Worm (Caenorhabditis elegans) whole organism, L3 larva: Measurements from ENCODE around the gene F47B8.18.

ENCODE experiments used
- R02D3.7 ChIP-seq: fragments of 150-350 bp; optimal IDR thresholded peaks from 2 replicates; lab custom pipeline; 2014; ENCODE audit warnings: missing biosample characterization, missing genetic modification characterization
- ZK546.5 ChIP-seq: sonication (generic microtip); optimal IDR thresholded peaks from 2 replicates; lab custom pipeline; 2017; ENCODE audit warnings: missing biosample characterization, missing genetic modification characterization
- aly-2 ChIP-seq: fragments of 150-350 bp; optimal IDR thresholded peaks from 2 replicates; lab custom pipeline; 2014; ENCODE audit warnings: missing biosample characterization, missing genetic modification characterization
- ama-1 ChIP-seq: fragments of 150-350 bp; optimal IDR thresholded peaks from 2 replicates; lab custom pipeline; 2018
- ceh-28 ChIP-seq: fragments of 150-350 bp; optimal IDR thresholded peaks from 2 replicates; lab custom pipeline; 2014; ENCODE audit warnings: missing biosample characterization, missing genetic modification reagents, missing genetic modification characterization
- ceh-9 ChIP-seq: sonication (generic microtip); optimal IDR thresholded peaks from 2 replicates; lab custom pipeline; 2018; ENCODE audit warnings: missing biosample characterization, missing genetic modification characterization
- daf-12 ChIP-seq: fragments of 150-350 bp; optimal IDR thresholded peaks from 2 replicates; lab custom pipeline; 2014; ENCODE audit warnings: missing biosample characterization, missing genetic modification reagents, missing genetic modification characterization
- egl-27 ChIP-seq: sonication (generic microtip); optimal IDR thresholded peaks from 4 replicates; lab custom pipeline; 2017; ENCODE audit warnings: missing biosample characterization, missing genetic modification reagents, missing genetic modification characterization
- egl-5 ChIP-seq: fragments of 150-350 bp; optimal IDR thresholded peaks from 2 replicates; lab custom pipeline; 2017; ENCODE audit warnings: missing biosample characterization, missing genetic modification reagents, missing genetic modification characterization, inconsistent platforms
- elt-1 ChIP-seq: fragments of 150-350 bp; optimal IDR thresholded peaks from 2 replicates; lab custom pipeline; 2014; ENCODE audit warnings: missing biosample characterization, missing genetic modification characterization
- elt-2 ChIP-seq: sonication (generic microtip); optimal IDR thresholded peaks from 2 replicates; lab custom pipeline; 2016; ENCODE audit warnings: missing genetic modification reagents, mild to moderate bottlenecking, missing genetic modification characterization, missing compliant biosample characterization
- fkh-10 ChIP-seq: sonication (generic microtip); optimal IDR thresholded peaks from 2 replicates; lab custom pipeline; 2017; ENCODE audit warnings: missing biosample characterization, missing genetic modification reagents, missing genetic modification characterization
- fkh-2 ChIP-seq: fragments of 150-350 bp; optimal IDR thresholded peaks from 2 replicates; lab custom pipeline; 2014; ENCODE audit warnings: missing biosample characterization, missing genetic modification reagents, missing genetic modification characterization
- fos-1 ChIP-seq: fragments of 150-350 bp; optimal IDR thresholded peaks from 2 replicates; lab custom pipeline; 2014; ENCODE audit warnings: missing biosample characterization, missing genetic modification characterization
- hmg-11 ChIP-seq: sonication (generic microtip); optimal IDR thresholded peaks from 2 replicates; lab custom pipeline; 2016; ENCODE audit warnings: missing genetic modification characterization, missing compliant biosample characterization
- jun-1 ChIP-seq: fragments of 150-350 bp; optimal IDR thresholded peaks from 2 replicates; lab custom pipeline; 2014; ENCODE audit warnings: missing biosample characterization, missing genetic modification reagents, missing genetic modification characterization
- lin-15B ChIP-seq: fragments of 150-350 bp; optimal IDR thresholded peaks from 2 replicates; lab custom pipeline; 2014; ENCODE audit warnings: missing biosample characterization, missing genetic modification characterization
- lin-39 ChIP-seq: fragments of 150-350 bp; optimal IDR thresholded peaks from 2 replicates; lab custom pipeline; 2018; ENCODE audit warnings: missing biosample characterization, missing genetic modification reagents, missing genetic modification characterization
- lsy-12 ChIP-seq: sonication (generic microtip); optimal IDR thresholded peaks from 2 replicates; lab custom pipeline; 2016; ENCODE audit warnings: mild to moderate bottlenecking, missing genetic modification characterization, missing compliant biosample characterization
- nfya-1 ChIP-seq: sonication (generic microtip); optimal IDR thresholded peaks from 2 replicates; lab custom pipeline; 2017; ENCODE audit warnings: missing genetic modification characterization, mild to moderate bottlenecking, missing compliant biosample characterization, antibody characterized with exemption, moderate library complexity; ENCODE audit not compliant: insufficient read depth
- nhr-23 ChIP-seq: fragments of 150-350 bp; optimal IDR thresholded peaks from 2 replicates; lab custom pipeline; 2014; ENCODE audit warnings: missing biosample characterization, missing genetic modification reagents, missing genetic modification characterization
- nhr-237 ChIP-seq: fragments of 150-350 bp; optimal IDR thresholded peaks from 2 replicates; lab custom pipeline; 2014; ENCODE audit warnings: missing biosample characterization, missing genetic modification characterization
- nhr-25 ChIP-seq: sonication (generic microtip); optimal IDR thresholded peaks from 2 replicates; lab custom pipeline; 2017; ENCODE audit warnings: missing biosample characterization, missing genetic modification characterization
- nhr-43 ChIP-seq: sonication (generic microtip); optimal IDR thresholded peaks from 2 replicates; lab custom pipeline; 2016; ENCODE audit warnings: mild to moderate bottlenecking, missing genetic modification characterization, missing compliant biosample characterization; ENCODE audit not compliant: poor library complexity, severe bottlenecking
- nhr-67 ChIP-seq: fragments of 150-350 bp; optimal IDR thresholded peaks from 2 replicates; lab custom pipeline; 2014; ENCODE audit warnings: missing biosample characterization, missing genetic modification characterization
- nhr-76 ChIP-seq: fragments of 150-350 bp; sonication (generic microtip); optimal IDR thresholded peaks from 5 replicates; lab custom pipeline; 2014; ENCODE audit warnings: missing biosample characterization, missing genetic modification characterization
- pha-4 ChIP-seq: fragments of 150-350 bp; optimal IDR thresholded peaks from 2 replicates; lab custom pipeline; 2014; ENCODE audit warnings: missing biosample characterization, missing genetic modification reagents, missing genetic modification characterization
- pqm-1 ChIP-seq: fragments of 150-350 bp; optimal IDR thresholded peaks from 2 replicates; lab custom pipeline; 2017; ENCODE audit warnings: missing biosample characterization, missing genetic modification characterization, inconsistent platforms
- skn-1 ChIP-seq: fragments of 150-350 bp; optimal IDR thresholded peaks from 2 replicates; lab custom pipeline; 2014; ENCODE audit warnings: missing biosample characterization, missing genetic modification characterization
- snpc-4 ChIP-seq: fragments of 150-350 bp; optimal IDR thresholded peaks from 2 replicates; lab custom pipeline; 2014; ENCODE audit warnings: missing biosample characterization, missing genetic modification characterization
- tbx-2 ChIP-seq: sonication (generic microtip); optimal IDR thresholded peaks from 2 replicates; lab custom pipeline; 2016; ENCODE audit warnings: mild to moderate bottlenecking, missing genetic modification characterization, missing compliant biosample characterization
- unc-62 ChIP-seq: fragments of 150-350 bp; sonication (generic microtip); optimal IDR thresholded peaks from 4 replicates; lab custom pipeline; 2014; ENCODE audit warnings: missing biosample characterization, missing genetic modification reagents, missing genetic modification characterization
- zag-1 ChIP-seq: fragments of 150-350 bp; optimal IDR thresholded peaks from 2 replicates; lab custom pipeline; 2014; ENCODE audit warnings: missing biosample characterization, missing genetic modification characterization
- ztf-11 ChIP-seq: fragments of 150-350 bp; optimal IDR thresholded peaks from 2 replicates; lab custom pipeline; 2014; ENCODE audit warnings: missing biosample characterization, missing genetic modification characterization
- ztf-4 ChIP-seq: fragments of 150-350 bp; optimal IDR thresholded peaks from 2 replicates; lab custom pipeline; 2014; ENCODE audit warnings: missing biosample characterization, missing genetic modification characterization

Gene F47B8.18

ce11 chrV:14324502-14325467 is at the start of gene F47B8.18, which contains the start of gene F47B8.4:
F47B8.18 (minus strand) TSS chrV:14325464.
F47B8.4 (minus strand) TSS chrV:14324673.
- TF ChIP-seq ceh-28 (no peak), nfya-1 (no peak), pha-4 (tag; lab: Kevin White, UChicago) (peak; percentile 90), R02D3.7 (tag; lab: Kevin White, UChicago) (no peak), nhr-67 (tag; lab: Kevin White, UChicago) (no peak), fos-1 (no peak), nhr-76 (tag; lab: Kevin White, UChicago) (no peak), pqm-1 (tag; lab: Kevin White, UChicago) (peak; percentile 59), elt-2 (tag; lab: Kevin White, UChicago) (peak; percentile 69)

DNA sequence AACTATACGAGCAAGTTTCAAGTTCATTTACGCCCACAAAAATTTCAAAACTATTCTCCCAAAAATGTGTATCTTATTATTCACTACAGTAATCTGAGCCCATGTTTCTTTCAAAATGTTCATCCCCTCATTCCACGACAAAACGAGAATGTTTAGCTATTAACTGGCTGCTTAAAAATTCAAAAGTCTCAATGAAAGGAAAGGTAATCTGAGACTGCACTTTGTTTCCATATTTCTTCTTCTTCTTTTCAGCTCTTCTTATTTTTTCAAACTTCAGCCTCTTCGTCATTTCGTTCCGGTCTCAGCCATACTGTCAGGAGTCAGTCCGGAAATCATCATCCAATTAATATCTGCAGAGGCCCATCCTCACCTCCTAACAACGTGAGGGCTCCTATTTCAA is 47.5 kb upstream of the F47B8.18 start, which contains the start of gene unc-39:
Gene unc-39 (plus strand): TSS at position 301 of the 400 bp plus-strand sequence.
- TF ChIP-seq lsy-12 (tag; lab: Kevin White, UChicago) (no peak), aly-2 (no peak), skn-1 (tag; lab: Kevin White, UChicago) (no peak), ztf-11 (no peak), egl-5 (tag; lab: Kevin White, UChicago) (no peak), fos-1 (no peak), ama-1 (lab: Kevin White, UChicago) (no peak)
- TF ChIP-seq, all 47 proteins: peak for 0

- peak; percentile 51 for TF ChIP-seq unc-62 (GFP tag; lab: Kevin White, UChicago)
- no peak for TF ChIP-seq ZK546.5
- peak; percentile 43 for TF ChIP-seq nfya-1
- TF ChIP-seq lin-39 = peak; percentile 47
- peak; percentile 53 for TF ChIP-seq ama-1 (lab: Kevin White, UChicago)
These were observed 44.1 kb upstream of the F47B8.18 start for ce11 chrV:14369412-14369811.

- TF ChIP-seq nfya-1 = peak; percentile 81
- no peak for TF ChIP-seq nhr-237 (tag; lab: Kevin White, UChicago)
- TF ChIP-seq snpc-4 (tag; lab: Kevin White, UChicago) = peak; percentile 49
- TF ChIP-seq lin-15B (tag; lab: Kevin White, UChicago) = no peak
- peak; percentile 57 for TF ChIP-seq unc-62 (GFP tag; lab: Kevin White, UChicago)
- TF ChIP-seq elt-1 (tag; lab: Kevin White, UChicago) = no peak
- TF ChIP-seq ceh-9 (tag; lab: Kevin White, UChicago) = no peak
- TF ChIP-seq skn-1 (tag; lab: Kevin White, UChicago) = no peak
- no peak for TF ChIP-seq fkh-10 (GFP tag; lab: Kevin White, UChicago)
- TF ChIP-seq egl-5 (tag; lab: Kevin White, UChicago) = peak; percentile 56
- TF ChIP-seq ceh-28 = no peak
- peak; percentile 1 for TF ChIP-seq ztf-11
- peak; percentile 29 for TF ChIP-seq ztf-4 (tag; lab: Kevin White, UChicago)
- TF ChIP-seq pha-4 (tag; lab: Kevin White, UChicago) = peak; percentile 53
- TF ChIP-seq jun-1 (tag; lab: Kevin White, UChicago) = peak; percentile 11
- no peak for TF ChIP-seq fkh-2 (tag; lab: Kevin White, UChicago)
- peak; percentile 24 for TF ChIP-seq lsy-12 (tag; lab: Kevin White, UChicago)
- TF ChIP-seq hmg-11 (tag; lab: Kevin White, UChicago) = peak; percentile 95
- TF ChIP-seq egl-27 = no peak
- TF ChIP-seq pqm-1 (tag; lab: Kevin White, UChicago) = peak; percentile 96
- TF ChIP-seq nhr-23 (tag; lab: Kevin White, UChicago) = peak; percentile 89
- peak; percentile 6 for TF ChIP-seq tbx-2 (tag; lab: Kevin White, UChicago)
- TF ChIP-seq daf-12 (tag; lab: Kevin White, UChicago) = peak; percentile 81
- peak; percentile 77 for TF ChIP-seq nhr-25 (tag; lab: Kevin White, UChicago)
- TF ChIP-seq nhr-43 (tag; lab: Kevin White, UChicago) = peak; percentile 52
- TF ChIP-seq fos-1 = no peak
- no peak for TF ChIP-seq zag-1 (tag; lab: Kevin White, UChicago)
- no peak for TF ChIP-seq lin-39
- TF ChIP-seq elt-2 (tag; lab: Kevin White, UChicago) = peak; percentile 73
These were observed 43.2 kb upstream of the F47B8.18 start for ce11 chrV:14368272-14369052.
